Worm (Caenorhabditis elegans): Measurements from ENCODE around the gene cyp-29A2.

- TF ChIP-seq him-1 (tag; optimal IDR thresholded peaks at IDR 0.05) (no peak), pha-4 (tag; optimal IDR thresholded peaks at IDR 0.05) (no peak), fkh-3 (tag; optimal IDR thresholded peaks at IDR 0.05) (no peak), cebp-1 (GFP tag; IDR thresholded peaks at IDR 0.05) (peak; percentile 8; the same call in 1 of the 2 replicates), cebp-1 (tag; optimal IDR thresholded peaks at IDR 0.05) (no peak), sea-2 (GFP tag; IDR thresholded peaks at IDR 0.05) (no peak), attf-3 (GFP tag; conservative IDR thresholded peaks at IDR 0.05) (peak; percentile 52; the same call in 1 of the 2 replicates), ztf-28 (GFP tag; IDR thresholded peaks at IDR 0.05) (no peak), tlf-1 (GFP tag; optimal IDR thresholded peaks at IDR 0.05) (peak; percentile 46)
Measured at ce11 chrV:11228653-11229173, 11.3 kb downstream of the cyp-29A2 start, which contains the start of gene pqn-70.
